Worm (Caenorhabditis elegans) whole organism, early embryonic: ENCODE measurements around the gene ttr-50.

Experiments
- B0310.2 ChIP-seq: sonication (generic microtip); optimal IDR thresholded peaks from 2 replicates; lab custom pipeline; 2016; ENCODE audit warnings: mild to moderate bottlenecking, missing genetic modification characterization, missing compliant biosample characterization
- F13C5.2 ChIP-seq: sonication (generic microtip); optimal IDR thresholded peaks from 2 replicates; lab custom pipeline; 2017; ENCODE audit warnings: mild to moderate bottlenecking, missing genetic modification characterization, inconsistent platforms, missing compliant biosample characterization
- aly-1 ChIP-seq: sonication (generic microtip); optimal IDR thresholded peaks from 2 replicates; lab custom pipeline; 2016; ENCODE audit warnings: missing genetic modification characterization, missing compliant biosample characterization
- ama-1 ChIP-seq: fragments of 150-350 bp; optimal IDR thresholded peaks from 2 replicates; lab custom pipeline; 2014
- ceh-13 ChIP-seq: fragments of 200-800 bp; sonication (Bioruptor generic); optimal IDR thresholded peaks from 2 replicates; lab custom pipeline; 2018; ENCODE audit warnings: mild to moderate bottlenecking, missing genetic modification characterization, missing compliant biosample characterization
- ceh-36 ChIP-seq: sonication (generic microtip); optimal IDR thresholded peaks from 2 replicates; lab custom pipeline; 2016; ENCODE audit warnings: missing genetic modification characterization, inconsistent platforms, missing compliant biosample characterization
- ets-7 ChIP-seq: sonication (generic microtip); optimal IDR thresholded peaks from 2 replicates; lab custom pipeline; 2016; ENCODE audit warnings: missing genotype, missing genetic modification characterization, missing compliant biosample characterization
- flt-1 ChIP-seq: fragments of 200-800 bp; sonication (Bioruptor generic); IDR thresholded peaks from 2 replicates; pipeline ENCODE4 v1.3.6; 2022; ENCODE audit warnings: missing genetic modification characterization, missing compliant biosample characterization
- hmbx-1 ChIP-seq: sonication (generic microtip); optimal IDR thresholded peaks from 2 replicates; lab custom pipeline; 2016; ENCODE audit warnings: mild to moderate bottlenecking, missing genetic modification characterization, missing compliant biosample characterization
- hmg-4 ChIP-seq: fragments of 200-800 bp; sonication (Bioruptor generic); optimal IDR thresholded peaks from 2 replicates; lab custom pipeline; 2018; ENCODE audit warnings: mild to moderate bottlenecking, missing genetic modification characterization, missing compliant biosample characterization
- hnd-1 ChIP-seq: sonication (generic microtip); optimal IDR thresholded peaks from 2 replicates; lab custom pipeline; 2016; ENCODE audit warnings: missing genetic modification characterization, missing compliant biosample characterization
- pes-1 ChIP-seq: fragments of 200-800 bp; sonication (Bioruptor generic); IDR thresholded peaks from 2 replicates; pipeline ENCODE4 v1.3.6; 2022; ENCODE audit warnings: missing genetic modification reagents, missing genetic modification characterization, missing compliant biosample characterization
- scrt-1 ChIP-seq: fragments of 200-800 bp; sonication (Bioruptor generic); IDR thresholded peaks from 2 replicates; pipeline ENCODE4 v1.3.6; 2022; ENCODE audit warnings: missing genetic modification characterization, missing compliant biosample characterization
- sea-1 ChIP-seq: fragments of 200-800 bp; sonication (Bioruptor generic); conservative IDR thresholded peaks from 2 replicates; pipeline ENCODE4 v1.3.6; 2022; ENCODE audit warnings: missing genetic modification characterization, missing compliant biosample characterization
- tbx-11 ChIP-seq: fragments of 200-800 bp; sonication (Bioruptor generic); IDR thresholded peaks from 2 replicates; pipeline ENCODE4 v1.3.6; 2022; ENCODE audit warnings: missing genetic modification characterization, missing compliant biosample characterization
- tbx-37 ChIP-seq: fragments of 200-800 bp; sonication (Bioruptor generic); conservative IDR thresholded peaks from 2 replicates; pipeline ENCODE4 v1.3.6; 2022; ENCODE audit warnings: missing genetic modification reagents, missing genetic modification characterization, missing compliant biosample characterization
- tra-4 ChIP-seq: sonication (generic microtip); optimal IDR thresholded peaks from 2 replicates; lab custom pipeline; 2017; ENCODE audit warnings: missing genetic modification characterization, missing compliant biosample characterization

Gene ttr-50

ce11 chrIV:11625482-11625881, 15.3 kb downstream of the ttr-50 start, which contains the start of gene lys-5:
Gene lys-5, minus strand, starts transcription at chrIV:11625582.
- TF ChIP-seq tra-4 (tag; lab: Kevin White, UChicago) (no peak), hmbx-1 (tag; lab: Kevin White, UChicago) (no peak), flt-1 (GFP tag; lab: Robert Waterston, UW) (no peak), pes-1 (GFP tag; lab: Robert Waterston, UW) (no peak), ceh-36 (tag; lab: Kevin White, UChicago) (no peak), B0310.2 (tag; lab: Kevin White, UChicago) (no peak), scrt-1 (GFP tag; lab: Robert Waterston, UW) (no peak), tbx-37 (no peak), F13C5.2 (no peak), ama-1 (lab: Kevin White, UChicago) (no peak), ceh-13 (GFP tag; lab: Kevin White, UChicago) (no peak), aly-1 (tag; lab: Kevin White, UChicago) (no peak), ets-7 (tag; lab: Kevin White, UChicago) (no peak), hnd-1 (tag; lab: Kevin White, UChicago) (no peak), tbx-11 (GFP tag; lab: Robert Waterston, UW) (no peak)

- TF ChIP-seq hmg-4, result no peak
These were observed 17.0 kb downstream of the ttr-50 start for ce11 chrIV:11623759-11624287.

- no peak for TF ChIP-seq pes-1 (GFP tag; lab: Robert Waterston, UW)
- no peak for TF ChIP-seq hnd-1 (tag; lab: Kevin White, UChicago)
- TF ChIP-seq scrt-1 (GFP tag; lab: Robert Waterston, UW), result no peak
- TF ChIP-seq ceh-13 (GFP tag; lab: Kevin White, UChicago), result no peak
- no peak for TF ChIP-seq sea-1 (GFP tag; lab: Robert Waterston, UW)
- no peak for TF ChIP-seq tra-4 (tag; lab: Kevin White, UChicago)
- no peak for TF ChIP-seq tbx-37
- TF ChIP-seq hmg-4, result no peak
- no peak for TF ChIP-seq ama-1 (lab: Kevin White, UChicago)
- no peak for TF ChIP-seq B0310.2 (tag; lab: Kevin White, UChicago)
These were observed 17.8 kb downstream of the ttr-50 start, which contains the start of gene lys-4 for ce11 chrIV:11623060-11623459. Gene lys-4, minus strand, starts transcription at chrIV:11623174.

- TF ChIP-seq hmg-4 (no peak), pes-1 (GFP tag; lab: Robert Waterston, UW) (no peak), B0310.2 (tag; lab: Kevin White, UChicago) (no peak), scrt-1 (GFP tag; lab: Robert Waterston, UW) (no peak), hmbx-1 (tag; lab: Kevin White, UChicago) (no peak), ceh-36 (tag; lab: Kevin White, UChicago) (no peak)
These were observed 18.5 kb downstream of the ttr-50 start for ce11 chrIV:11622336-11622735.

- TF ChIP-seq tbx-11 (GFP tag; lab: Robert Waterston, UW), result no peak
- TF ChIP-seq tbx-37, result no peak
These were observed 19.9 kb downstream of the ttr-50 start, which contains the start of gene dsl-5 for ce11 chrIV:11620909-11621308. Gene dsl-5, minus strand, starts transcription at chrIV:11621009.

- TF ChIP-seq sea-1 (GFP tag; lab: Robert Waterston, UW), result 0 out of 2 replicates have a peak, but pooled peaks have one; percentile 57
- TF ChIP-seq F13C5.2, result peak; percentile 16
- TF ChIP-seq aly-1 (tag; lab: Kevin White, UChicago), result no peak
- peak; percentile 33; the same call in 1 of the 2 replicates for TF ChIP-seq flt-1 (GFP tag; lab: Robert Waterston, UW)
- peak; percentile 62 for TF ChIP-seq ceh-36 (tag; lab: Kevin White, UChicago)
- TF ChIP-seq pes-1 (GFP tag; lab: Robert Waterston, UW), result peak; percentile 74
- TF ChIP-seq hnd-1 (tag; lab: Kevin White, UChicago), result no peak
- no peak for TF ChIP-seq ets-7 (tag; lab: Kevin White, UChicago)
- no peak for TF ChIP-seq ceh-13 (GFP tag; lab: Kevin White, UChicago)
- no peak for TF ChIP-seq tbx-11 (GFP tag; lab: Robert Waterston, UW)
- 0 out of 2 replicates have a peak, but pooled peaks have one; percentile 29 for TF ChIP-seq tbx-37
- no peak for TF ChIP-seq ama-1 (lab: Kevin White, UChicago)
- TF ChIP-seq scrt-1 (GFP tag; lab: Robert Waterston, UW), result 0 out of 2 replicates have a peak, but pooled peaks have one; percentile 37
These were observed 35.9 kb downstream of the ttr-50 start, which contains the start of the genes ragc-1 and Y24F12A.1 for ce11 chrIV:11604909-11605308. Gene ragc-1, minus strand, starts transcription at chrIV:11604933. Gene Y24F12A.1, plus strand, starts transcription at chrIV:11605254.

ce11 chrIV:11603265-11603840, 37.5 kb downstream of the ttr-50 start:
- TF ChIP-seq B0310.2 (tag; lab: Kevin White, UChicago) (no peak), hmbx-1 (tag; lab: Kevin White, UChicago) (no peak), ets-7 (tag; lab: Kevin White, UChicago) (no peak), flt-1 (GFP tag; lab: Robert Waterston, UW) (no peak), ceh-36 (tag; lab: Kevin White, UChicago) (no peak), tbx-37 (no peak), hmg-4 (no peak)

- TF ChIP-seq hmbx-1 (tag; lab: Kevin White, UChicago) (no peak), B0310.2 (tag; lab: Kevin White, UChicago) (no peak), tbx-11 (GFP tag; lab: Robert Waterston, UW) (no peak), tra-4 (tag; lab: Kevin White, UChicago) (no peak), hnd-1 (tag; lab: Kevin White, UChicago) (no peak)
These were observed 38.2 kb downstream of the ttr-50 start, which contains the start of gene rps-11 for ce11 chrIV:11602498-11603068. Gene rps-11, plus strand, starts transcription at chrIV:11602641.
